Worm (Caenorhabditis elegans) whole organism, midembryonic: ENCODE results near the gene T26H5.11.

ENCODE experiments used
- cog-1 ChIP-seq: sonication (generic microtip); optimal IDR thresholded peaks from 2 replicates; lab custom pipeline; 2016; ENCODE audit warnings: missing genetic modification characterization, missing compliant biosample characterization
- flt-1 ChIP-seq: fragments of 200-800 bp; sonication (Bioruptor generic); IDR thresholded peaks from 2 replicates; pipeline ENCODE4 v1.3.6; 2022; ENCODE audit warnings: missing genetic modification characterization, missing compliant biosample characterization
- ztf-23 ChIP-seq: fragments of 200-800 bp; sonication (Bioruptor generic); IDR thresholded peaks from 2 replicates; pipeline ENCODE4 v1.3.6; 2022; ENCODE audit warnings: missing genetic modification reagents, missing genetic modification characterization, missing compliant biosample characterization

DNA sequence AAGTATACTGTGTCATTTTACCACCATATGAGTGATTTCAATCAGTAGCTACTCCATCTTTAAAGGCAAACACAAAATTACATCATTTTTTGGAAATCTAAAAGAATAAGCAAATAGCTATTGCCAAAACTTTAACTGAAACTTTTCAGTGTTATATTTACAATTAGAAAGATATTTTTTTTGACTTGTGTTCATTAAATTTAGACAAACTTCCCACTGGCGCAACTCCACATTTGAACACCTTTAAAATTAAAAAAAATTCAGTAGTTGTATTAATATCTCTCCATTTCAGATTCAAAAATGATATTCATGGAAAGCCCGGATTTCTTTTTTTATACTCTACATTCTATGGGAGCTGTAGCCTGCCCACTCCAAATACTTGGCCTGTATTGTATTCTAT is 30.2 kb downstream of the T26H5.11 start, which contains the start of gene srh-264:
- TF ChIP-seq ztf-23 (GFP tag; lab: Robert Waterston, UW) (no peak), cog-1 (tag; lab: Kevin White, UChicago) (no peak), flt-1 (GFP tag; lab: Robert Waterston, UW) (no peak)
